Worm (Caenorhabditis elegans) whole organism, dauer: ENCODE measurements around the gene ZK402.2.
"Not testable (repeated sequence)": the region's sequence is repeated elsewhere in the genome, so short reads cannot be mapped to it uniquely, and the experiment has no call there.

Experiments used
- unc-62 ChIP-seq: sonication (generic microtip); optimal IDR thresholded peaks from 2 replicates; lab custom pipeline; 2017; ENCODE audit warnings: missing biosample characterization, missing genetic modification reagents, missing genetic modification characterization

Gene ZK402.2

DNA sequence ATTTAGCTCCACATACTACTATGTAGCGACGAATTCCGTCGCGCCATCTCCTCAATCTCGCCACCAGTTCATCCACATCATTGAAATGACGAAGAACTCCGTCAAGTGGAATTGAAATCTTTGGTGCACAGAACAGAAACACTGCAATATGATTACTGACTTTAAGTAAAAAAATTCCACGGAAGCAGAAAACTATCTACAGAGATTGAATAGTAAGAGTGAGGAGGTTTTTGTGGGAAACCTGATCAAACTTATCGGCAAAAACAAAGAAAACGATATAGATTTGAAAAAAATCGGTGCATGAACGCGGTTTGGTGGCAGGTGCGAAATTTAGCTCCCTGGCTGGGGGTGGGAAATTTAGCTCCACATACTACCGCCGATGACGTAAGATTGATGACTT, at the start of gene ZK402.2:
Gene ZK402.2, plus strand, starts transcription at position 301 of the 400 bp plus-strand sequence.
- TF ChIP-seq unc-62 (GFP tag; lab: Kevin White, UChicago), result not testable (repeated sequence)

DNA sequence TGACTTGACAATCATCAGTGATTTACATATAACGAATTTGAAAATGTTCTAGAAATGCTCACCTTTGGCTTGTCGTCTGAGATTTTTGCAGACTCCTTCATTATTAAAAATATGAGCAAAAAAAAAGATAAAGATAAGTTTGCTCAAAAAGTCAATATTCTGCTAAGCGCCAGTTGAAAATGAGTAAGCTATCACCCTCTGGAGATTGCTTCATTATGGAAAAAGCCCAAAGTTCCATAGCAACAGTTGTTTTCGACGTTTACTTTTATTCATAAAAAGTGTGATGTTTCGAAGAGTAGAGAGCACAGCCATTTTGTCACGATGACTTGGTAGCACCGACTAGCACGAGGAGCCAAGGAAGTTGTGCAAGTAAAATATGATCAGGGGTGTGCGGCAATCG, 45.2 kb upstream of the ZK402.2 start, which contains the start of gene F56C3.3:
Gene F56C3.3, minus strand, starts transcription at position 101 of the 400 bp plus-strand sequence.
- no peak for TF ChIP-seq unc-62 (GFP tag; lab: Kevin White, UChicago)

ce11 chrX:1360631-1361030, 42.9 kb upstream of the ZK402.2 start, which contains the start of gene F56C3.4:
TSS of gene F56C3.4 (minus strand) at chrX:1360731.
- TF ChIP-seq unc-62 (GFP tag; lab: Kevin White, UChicago), result no peak

- no peak for TF ChIP-seq unc-62 (GFP tag; lab: Kevin White, UChicago)
Measured at ce11 chrX:1367416-1367815, 36.1 kb upstream of the ZK402.2 start, which contains the start of gene dgn-2. TSS of gene dgn-2 (minus strand) at chrX:1367516.

DNA sequence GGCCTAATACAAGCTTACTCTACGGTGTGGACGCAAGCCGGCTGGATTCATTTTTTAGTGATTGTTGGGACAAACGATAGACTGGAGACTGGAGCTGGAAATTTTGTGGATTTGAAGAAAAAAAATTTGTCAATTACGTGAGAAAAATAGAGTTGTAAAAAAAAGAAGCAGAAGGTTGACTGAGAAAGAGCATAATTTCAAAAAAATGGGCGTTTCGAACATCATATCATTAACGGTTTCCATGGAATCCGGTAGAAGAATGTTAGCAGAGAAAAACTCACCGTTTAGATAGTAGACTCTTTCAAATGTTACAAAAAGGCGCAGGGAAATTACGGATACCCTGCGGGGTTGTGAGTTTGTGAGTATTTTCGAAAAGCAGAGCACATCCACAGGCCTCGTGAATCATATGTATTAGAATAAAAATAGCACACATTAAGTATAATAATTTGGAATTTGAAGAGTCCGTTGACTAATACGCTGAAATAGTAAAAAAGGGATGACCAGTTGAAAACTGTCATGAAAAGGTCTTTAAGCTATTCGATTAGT, 32.7 kb upstream of the ZK402.2 start, which contains the start of gene F56C3.7:
Gene F56C3.7, minus strand, starts transcription at position 51 of the 546 bp plus-strand sequence.
- TF ChIP-seq unc-62 (GFP tag; lab: Kevin White, UChicago), result no peak

- TF ChIP-seq unc-62 (GFP tag; lab: Kevin White, UChicago), result no peak
Measured at ce11 chrX:1371688-1372087, 31.9 kb upstream of the ZK402.2 start, which contains the start of gene fbxa-190. TSS of gene fbxa-190 (plus strand) at chrX:1372012.

DNA sequence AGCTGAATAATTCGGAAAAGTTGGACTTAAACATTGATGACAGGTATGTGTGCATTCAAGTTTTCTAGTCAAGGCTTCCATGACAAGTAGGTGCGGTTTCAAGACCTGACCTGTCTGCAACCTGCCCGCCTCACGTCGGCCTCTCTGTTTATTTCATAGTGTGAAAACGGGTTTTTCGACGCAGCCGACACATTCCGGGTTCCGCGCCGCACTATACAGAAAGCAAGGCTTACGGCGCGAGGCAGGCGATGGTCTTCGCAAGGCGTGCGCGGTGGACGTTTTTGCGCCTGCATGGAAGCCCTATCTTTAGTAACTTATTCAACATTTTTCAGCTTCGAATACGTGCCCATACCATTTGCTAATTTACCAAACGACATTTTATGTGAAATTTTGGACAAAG, 31.1 kb upstream of the ZK402.2 start:
- TF ChIP-seq unc-62 (GFP tag; lab: Kevin White, UChicago), result no peak

ce11 chrX:1379391-1379790, 24.2 kb upstream of the ZK402.2 start:
- no peak for TF ChIP-seq unc-62 (GFP tag; lab: Kevin White, UChicago)

ce11 chrX:1381565-1381964, 22.0 kb upstream of the ZK402.2 start, which contains the start of gene F56C3.10:
TSS of gene F56C3.10 (minus strand) at chrX:1381665.
- TF ChIP-seq unc-62 (GFP tag; lab: Kevin White, UChicago), result no peak

DNA sequence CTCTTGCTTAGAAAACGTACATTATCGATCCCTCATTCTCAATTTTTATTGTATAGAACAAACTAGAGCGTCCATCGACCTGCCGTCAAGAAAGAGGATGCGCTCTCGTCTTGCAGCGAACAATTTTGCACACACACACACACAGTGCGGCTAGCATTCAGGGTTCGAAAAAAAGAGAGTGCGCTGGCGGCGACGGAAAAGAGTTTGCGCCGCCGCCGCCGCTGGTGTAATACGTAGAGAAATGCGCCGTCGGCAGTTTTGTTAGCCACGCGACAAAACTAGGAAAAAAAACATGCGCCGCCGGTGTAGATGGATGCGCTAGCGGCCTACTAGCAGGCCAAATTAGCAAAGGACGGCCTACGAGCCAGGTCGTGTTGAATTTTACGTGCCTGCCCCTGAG, 20.0 kb upstream of the ZK402.2 start:
- no peak for TF ChIP-seq unc-62 (GFP tag; lab: Kevin White, UChicago)

DNA sequence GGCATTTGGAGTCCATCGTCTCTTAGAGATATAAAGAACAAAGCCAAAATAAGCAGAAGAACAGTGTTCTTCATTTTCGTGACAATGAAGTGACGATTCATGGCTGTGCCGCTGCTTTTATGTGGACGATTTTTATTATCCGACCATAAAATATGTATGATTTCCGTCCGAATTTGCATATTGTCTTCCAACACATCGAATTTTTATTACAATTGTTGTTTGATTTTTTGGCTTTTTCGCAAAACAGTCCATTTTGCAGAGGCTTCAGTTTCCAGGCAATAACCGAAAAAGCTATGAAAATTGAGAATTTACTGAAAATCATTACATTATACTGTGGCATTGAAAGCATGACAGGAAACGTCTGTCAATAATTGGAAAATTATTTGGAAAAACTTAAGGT, 19.0 kb upstream of the ZK402.2 start, which contains the start of gene F56C3.8:
Gene F56C3.8, minus strand, starts transcription at position 101 of the 400 bp plus-strand sequence.
- no peak for TF ChIP-seq unc-62 (GFP tag; lab: Kevin White, UChicago)

- TF ChIP-seq unc-62 (GFP tag; lab: Kevin White, UChicago), result no peak
Measured at ce11 chrX:1386893-1387367, 16.6 kb upstream of the ZK402.2 start, which contains the start of gene F56C3.1. TSS of gene F56C3.1 (plus strand) at chrX:1387317.

DNA sequence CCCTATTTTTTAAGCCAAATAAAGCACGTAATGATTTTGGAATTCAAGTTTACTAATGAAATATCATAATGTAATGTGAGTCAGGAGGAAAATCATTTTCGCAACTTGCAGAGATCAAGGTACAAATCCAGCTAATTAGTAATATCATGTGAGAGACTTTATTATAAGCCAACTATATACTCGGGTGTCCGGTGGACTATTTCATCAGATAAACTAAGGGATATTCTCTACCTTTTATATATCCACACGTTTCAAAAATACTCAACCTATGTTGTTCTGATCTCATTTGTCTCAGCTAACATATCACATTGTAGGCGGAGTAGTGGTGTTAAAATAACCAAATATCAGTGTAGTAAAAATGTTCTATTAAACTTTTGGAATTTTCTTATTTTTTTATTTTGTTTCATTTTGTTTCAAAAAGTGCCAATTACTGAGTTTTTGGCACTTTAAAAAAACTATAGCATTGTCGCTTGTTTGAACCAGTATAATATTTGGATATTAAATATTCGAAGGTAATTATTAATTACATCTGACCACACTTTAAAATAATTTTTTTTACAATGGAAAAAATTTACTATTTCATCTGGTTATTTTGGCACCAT, 14.1 kb upstream of the ZK402.2 start:
- TF ChIP-seq unc-62 (GFP tag; lab: Kevin White, UChicago), result no peak

ce11 chrX:1393891-1394290, 9.7 kb upstream of the ZK402.2 start, which contains the start of gene F56C3.9:
TSS of gene F56C3.9 (minus strand) at chrX:1393991.
- TF ChIP-seq unc-62 (GFP tag; lab: Kevin White, UChicago), result no peak

DNA sequence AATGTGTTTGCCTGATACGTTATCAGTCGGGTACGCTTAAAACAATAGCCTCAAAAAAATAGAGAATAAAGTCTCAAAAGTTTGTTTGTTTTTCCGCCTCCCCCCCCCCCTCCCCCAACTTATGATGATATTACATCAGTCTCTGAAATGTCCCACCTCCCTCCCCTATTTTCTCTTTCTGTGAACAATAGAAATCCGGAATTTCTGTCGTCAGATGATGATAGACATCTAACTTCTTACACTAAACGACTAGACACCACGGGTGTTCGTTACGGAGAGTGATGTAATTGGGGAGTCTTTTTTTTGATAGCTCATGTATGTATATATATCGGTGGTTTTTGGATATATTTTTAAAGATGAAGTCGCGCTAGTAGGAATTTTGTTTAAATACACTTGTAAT, 9.1 kb upstream of the ZK402.2 start:
- TF ChIP-seq unc-62 (GFP tag; lab: Kevin White, UChicago), result no peak

DNA sequence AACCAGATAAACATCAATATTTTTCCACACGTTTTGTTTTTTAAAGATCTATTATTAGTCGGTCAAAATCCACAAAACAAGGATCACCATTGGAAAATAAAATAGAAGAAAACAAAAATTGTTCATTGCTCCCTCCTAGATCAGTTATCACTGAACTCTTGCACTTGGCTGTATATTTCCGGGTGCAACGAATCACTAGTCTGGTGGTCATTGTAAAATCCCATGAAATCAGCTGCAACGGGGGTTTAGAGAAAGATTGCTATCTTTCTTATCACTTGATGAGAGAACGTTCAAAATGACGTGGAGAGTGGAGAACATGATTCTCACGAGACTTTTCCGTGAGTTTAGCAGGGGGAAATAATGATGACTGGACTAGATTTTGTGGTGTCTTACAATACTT, 7.8 kb upstream of the ZK402.2 start:
- no peak for TF ChIP-seq unc-62 (GFP tag; lab: Kevin White, UChicago)
